Worm (Caenorhabditis elegans) whole organism, L3 larva: ENCODE measurements around the gene afmd-1.
"Not testable (repeated sequence)": the region's sequence is repeated elsewhere in the genome, so short reads cannot be mapped to it uniquely, and the experiment has no call there.

Experiments used
- R02D3.7 ChIP-seq: fragments of 150-350 bp; optimal IDR thresholded peaks from 2 replicates; lab custom pipeline; 2014; ENCODE audit warnings: missing biosample characterization, missing genetic modification characterization
- ZK546.5 ChIP-seq: sonication (generic microtip); optimal IDR thresholded peaks from 2 replicates; lab custom pipeline; 2017; ENCODE audit warnings: missing biosample characterization, missing genetic modification characterization
- ama-1 ChIP-seq: fragments of 150-350 bp; optimal IDR thresholded peaks from 2 replicates; lab custom pipeline; 2018
- ceh-16 ChIP-seq: sonication (generic microtip); optimal IDR thresholded peaks from 2 replicates; lab custom pipeline; 2017; ENCODE audit warnings: missing biosample characterization, missing genetic modification characterization
- ceh-9 ChIP-seq: sonication (generic microtip); optimal IDR thresholded peaks from 2 replicates; lab custom pipeline; 2018; ENCODE audit warnings: missing biosample characterization, missing genetic modification characterization
- daf-12 ChIP-seq: fragments of 150-350 bp; optimal IDR thresholded peaks from 2 replicates; lab custom pipeline; 2014; ENCODE audit warnings: missing biosample characterization, missing genetic modification reagents, missing genetic modification characterization
- egl-27 ChIP-seq: sonication (generic microtip); optimal IDR thresholded peaks from 4 replicates; lab custom pipeline; 2017; ENCODE audit warnings: missing biosample characterization, missing genetic modification reagents, missing genetic modification characterization
- egl-5 ChIP-seq: fragments of 150-350 bp; optimal IDR thresholded peaks from 2 replicates; lab custom pipeline; 2017; ENCODE audit warnings: missing biosample characterization, missing genetic modification reagents, missing genetic modification characterization, inconsistent platforms
- elt-2 ChIP-seq: sonication (generic microtip); optimal IDR thresholded peaks from 2 replicates; lab custom pipeline; 2016; ENCODE audit warnings: missing genetic modification reagents, mild to moderate bottlenecking, missing genetic modification characterization, missing compliant biosample characterization
- elt-3 ChIP-seq, 3 experiments: fragments of 150-350 bp in 1 of 3; sonication (generic microtip) in 2 of 3; optimal IDR thresholded peaks; 2 replicates in 2 of 3; 4 replicates in 1 of 3; lab custom pipeline; 2014 to 2017; ENCODE audit warnings: missing biosample characterization in 3 of 3, missing genetic modification characterization in 3 of 3
- eor-1 ChIP-seq, 2 experiments: fragments of 150-350 bp; optimal IDR thresholded peaks; 2 replicates each; lab custom pipeline; 2014 to 2018; ENCODE audit warnings: missing biosample characterization in 2 of 2, missing genetic modification characterization in 2 of 2
- fkh-2 ChIP-seq: fragments of 150-350 bp; optimal IDR thresholded peaks from 2 replicates; lab custom pipeline; 2014; ENCODE audit warnings: missing biosample characterization, missing genetic modification reagents, missing genetic modification characterization
- fos-1 ChIP-seq: fragments of 150-350 bp; optimal IDR thresholded peaks from 2 replicates; lab custom pipeline; 2014; ENCODE audit warnings: missing biosample characterization, missing genetic modification characterization
- hmg-11 ChIP-seq: sonication (generic microtip); optimal IDR thresholded peaks from 2 replicates; lab custom pipeline; 2016; ENCODE audit warnings: missing genetic modification characterization, missing compliant biosample characterization
- jun-1 ChIP-seq: fragments of 150-350 bp; optimal IDR thresholded peaks from 2 replicates; lab custom pipeline; 2014; ENCODE audit warnings: missing biosample characterization, missing genetic modification reagents, missing genetic modification characterization
- lin-15B ChIP-seq: fragments of 150-350 bp; optimal IDR thresholded peaks from 2 replicates; lab custom pipeline; 2014; ENCODE audit warnings: missing biosample characterization, missing genetic modification characterization
- lin-39 ChIP-seq: fragments of 150-350 bp; optimal IDR thresholded peaks from 2 replicates; lab custom pipeline; 2018; ENCODE audit warnings: missing biosample characterization, missing genetic modification reagents, missing genetic modification characterization
- lsy-12 ChIP-seq: sonication (generic microtip); optimal IDR thresholded peaks from 2 replicates; lab custom pipeline; 2016; ENCODE audit warnings: mild to moderate bottlenecking, missing genetic modification characterization, missing compliant biosample characterization
- mdl-1 ChIP-seq: fragments of 150-350 bp; optimal IDR thresholded peaks from 2 replicates; lab custom pipeline; 2014; ENCODE audit warnings: missing biosample characterization, missing genetic modification characterization
- mml-1 ChIP-seq: fragments of 150-350 bp; sonication (generic microtip); optimal IDR thresholded peaks from 3 replicates; lab custom pipeline; 2014; ENCODE audit warnings: missing biosample characterization, missing genetic modification characterization
- nfya-1 ChIP-seq: sonication (generic microtip); optimal IDR thresholded peaks from 2 replicates; lab custom pipeline; 2017; ENCODE audit warnings: missing genetic modification characterization, mild to moderate bottlenecking, missing compliant biosample characterization, antibody characterized with exemption, moderate library complexity; ENCODE audit not compliant: insufficient read depth
- nhr-12 ChIP-seq: fragments of 150-350 bp; optimal IDR thresholded peaks from 2 replicates; lab custom pipeline; 2014; ENCODE audit warnings: missing biosample characterization, missing genetic modification characterization
- nhr-23 ChIP-seq: fragments of 150-350 bp; optimal IDR thresholded peaks from 2 replicates; lab custom pipeline; 2014; ENCODE audit warnings: missing biosample characterization, missing genetic modification reagents, missing genetic modification characterization
- nhr-25 ChIP-seq: sonication (generic microtip); optimal IDR thresholded peaks from 2 replicates; lab custom pipeline; 2017; ENCODE audit warnings: missing biosample characterization, missing genetic modification characterization
- nhr-67 ChIP-seq: fragments of 150-350 bp; optimal IDR thresholded peaks from 2 replicates; lab custom pipeline; 2014; ENCODE audit warnings: missing biosample characterization, missing genetic modification characterization
- nhr-76 ChIP-seq: fragments of 150-350 bp; sonication (generic microtip); optimal IDR thresholded peaks from 5 replicates; lab custom pipeline; 2014; ENCODE audit warnings: missing biosample characterization, missing genetic modification characterization
- nhr-77 ChIP-seq: fragments of 150-350 bp; optimal IDR thresholded peaks from 2 replicates; lab custom pipeline; 2014; ENCODE audit warnings: missing biosample characterization, missing genetic modification characterization
- pha-4 ChIP-seq: fragments of 150-350 bp; optimal IDR thresholded peaks from 2 replicates; lab custom pipeline; 2014; ENCODE audit warnings: missing biosample characterization, missing genetic modification reagents, missing genetic modification characterization
- pqm-1 ChIP-seq: fragments of 150-350 bp; optimal IDR thresholded peaks from 2 replicates; lab custom pipeline; 2017; ENCODE audit warnings: missing biosample characterization, missing genetic modification characterization, inconsistent platforms
- skn-1 ChIP-seq: fragments of 150-350 bp; optimal IDR thresholded peaks from 2 replicates; lab custom pipeline; 2014; ENCODE audit warnings: missing biosample characterization, missing genetic modification characterization
- snpc-4 ChIP-seq: fragments of 150-350 bp; optimal IDR thresholded peaks from 2 replicates; lab custom pipeline; 2014; ENCODE audit warnings: missing biosample characterization, missing genetic modification characterization
- tbx-2 ChIP-seq: sonication (generic microtip); optimal IDR thresholded peaks from 2 replicates; lab custom pipeline; 2016; ENCODE audit warnings: mild to moderate bottlenecking, missing genetic modification characterization, missing compliant biosample characterization
- ztf-11 ChIP-seq: fragments of 150-350 bp; optimal IDR thresholded peaks from 2 replicates; lab custom pipeline; 2014; ENCODE audit warnings: missing biosample characterization, missing genetic modification characterization
- ztf-4 ChIP-seq: fragments of 150-350 bp; optimal IDR thresholded peaks from 2 replicates; lab custom pipeline; 2014; ENCODE audit warnings: missing biosample characterization, missing genetic modification characterization

afmd-1 gene

ce11 chrIV:7247243-7247642 is 3.2 kb downstream of the afmd-1 start, which contains the start of gene D2024.1:
D2024.1 (plus strand) TSS chrIV:7247543.
- TF ChIP-seq ceh-9 (tag; lab: Kevin White, UChicago); nhr-23 (tag; lab: Kevin White, UChicago); nhr-12: not testable (repeated sequence)

- TF ChIP-seq tbx-2 (tag; lab: Kevin White, UChicago) (no peak), ceh-16 (tag; lab: Kevin White, UChicago) (no peak), eor-1 (tag; optimal IDR thresholded peaks at IDR 0.05; lab: Kevin White, UChicago) (no peak), ztf-4 (no peak)
Measured at ce11 chrIV:7250158-7250557, 6.1 kb downstream of the afmd-1 start, which contains the start of gene D2024.18. D2024.18 (plus strand) TSS chrIV:7250458.

- TF ChIP-seq pqm-1 (tag; lab: Kevin White, UChicago), result peak; percentile 25
- no peak for TF ChIP-seq nfya-1
- TF ChIP-seq nhr-67 (tag; lab: Kevin White, UChicago), result no peak
- TF ChIP-seq eor-1 (tag; optimal IDR thresholded peaks at IDR 0.05; lab: Kevin White, UChicago), result no peak
- no peak for TF ChIP-seq ceh-16 (tag; lab: Kevin White, UChicago)
- no peak for TF ChIP-seq ztf-11 (tag; lab: Kevin White, UChicago)
- TF ChIP-seq snpc-4, result peak; percentile 49
- no peak for TF ChIP-seq nhr-76 (tag; lab: Kevin White, UChicago)
- no peak for TF ChIP-seq lin-39 (tag; lab: Kevin White, UChicago)
- TF ChIP-seq pha-4 (tag; lab: Kevin White, UChicago), result no peak
- TF ChIP-seq hmg-11 (tag; lab: Kevin White, UChicago), result no peak
- TF ChIP-seq jun-1, result no peak
- no peak for TF ChIP-seq nhr-12
- TF ChIP-seq, all 47 proteins: peak for 2
Measured at ce11 chrIV:7253271-7253670, 9.2 kb downstream of the afmd-1 start.

- TF ChIP-seq ama-1 (lab: Kevin White, UChicago); fkh-2 (tag; lab: Kevin White, UChicago); R02D3.7: not testable (repeated sequence)
- TF ChIP-seq, all 47 proteins: peak for 0; not testable (repeated sequence) for 47
Measured at ce11 chrIV:7254690-7255089, 10.7 kb downstream of the afmd-1 start, which contains the start of gene C06E4.5. C06E4.5 (plus strand) TSS chrIV:7254990.

ce11 chrIV:7258253-7258652 is 14.2 kb downstream of the afmd-1 start, which contains the start of gene C06E4.6:
C06E4.6 (minus strand) TSS chrIV:7258303.
- TF ChIP-seq mdl-1 (tag; lab: Kevin White, UChicago) (peak; percentile 6), nhr-23 (tag; lab: Kevin White, UChicago) (no peak), R02D3.7 (no peak), skn-1 (tag; lab: Kevin White, UChicago) (no peak), elt-2 (tag; lab: Kevin White, UChicago) (peak; percentile 43), pqm-1 (tag; lab: Kevin White, UChicago) (peak; percentile 81), lin-15B (tag; lab: Kevin White, UChicago) (peak; percentile 6)
- TF ChIP-seq, all 47 proteins: peak for 4

- TF ChIP-seq snpc-4 (no peak), eor-1 (tag; optimal IDR thresholded peaks at IDR 0.05; lab: Kevin White, UChicago) (no peak), skn-1 (tag; lab: Kevin White, UChicago) (no peak), nhr-77 (tag; lab: Kevin White, UChicago) (no peak), elt-2 (tag; lab: Kevin White, UChicago) (peak; percentile 30), lin-15B (tag; lab: Kevin White, UChicago) (no peak), lsy-12 (tag; lab: Kevin White, UChicago) (no peak), daf-12 (tag; lab: Kevin White, UChicago) (no peak), nhr-25 (no peak), ZK546.5 (tag; lab: Kevin White, UChicago) (no peak), ztf-4 (no peak), egl-27 (no peak), mml-1 (tag; lab: Kevin White, UChicago) (no peak), egl-5 (tag; lab: Kevin White, UChicago) (no peak), pqm-1 (tag; lab: Kevin White, UChicago) (peak; percentile 48), fos-1 (tag; lab: Kevin White, UChicago) (no peak), elt-3 (tag; optimal IDR thresholded peaks at IDR 0.05; lab: Kevin White, UChicago) (no peak)
Measured at ce11 chrIV:7260587-7260986, 16.6 kb downstream of the afmd-1 start, which contains the start of gene C06E4.3. C06E4.3 (plus strand) TSS chrIV:7260875.
